Worm (Caenorhabditis elegans) whole organism, late embryonic: ENCODE measurements around the gene ZK1307.8.

Experiments
- C08G9.2 ChIP-seq: sonication (generic microtip); optimal IDR thresholded peaks from 2 replicates; lab custom pipeline; 2016; ENCODE audit warnings: mild to moderate bottlenecking, missing genetic modification characterization, moderate library complexity, missing compliant biosample characterization
- C38D4.7 ChIP-seq: fragments of 200-800 bp; sonication (Bioruptor generic); optimal IDR thresholded peaks from 2 replicates; lab custom pipeline; 2018; ENCODE audit warnings: mild to moderate bottlenecking, missing genetic modification characterization, moderate library complexity, missing compliant biosample characterization
- F13H6.1 ChIP-seq: sonication (generic microtip); optimal IDR thresholded peaks from 2 replicates; lab custom pipeline; 2016; ENCODE audit warnings: missing genetic modification characterization, missing compliant biosample characterization
- K09A11.1 ChIP-seq: sonication (generic microtip); optimal IDR thresholded peaks from 2 replicates; lab custom pipeline; 2017; ENCODE audit warnings: antibody characterized with exemption, mild to moderate bottlenecking, missing genetic modification characterization, missing compliant biosample characterization; ENCODE audit not compliant: insufficient read depth
- T23F11.4 ChIP-seq: fragments of 200-800 bp; sonication (Bioruptor generic); optimal IDR thresholded peaks from 2 replicates; lab custom pipeline; 2018; ENCODE audit warnings: mild to moderate bottlenecking, missing genetic modification characterization, missing compliant biosample characterization
- ahr-1 ChIP-seq: sonication (generic microtip); optimal IDR thresholded peaks from 2 replicates; lab custom pipeline; 2016; ENCODE audit warnings: missing genetic modification characterization, missing compliant biosample characterization
- ceh-14 ChIP-seq: sonication (generic microtip); optimal IDR thresholded peaks from 2 replicates; lab custom pipeline; 2016; ENCODE audit warnings: missing genotype, missing genetic modification characterization, missing compliant biosample characterization
- ceh-18 ChIP-seq: sonication (generic microtip); optimal IDR thresholded peaks from 2 replicates; lab custom pipeline; 2016; ENCODE audit warnings: missing genetic modification characterization, missing compliant biosample characterization
- ceh-19 ChIP-seq: fragments of 200-800 bp; sonication (Bioruptor generic); optimal IDR thresholded peaks from 2 replicates; lab custom pipeline; 2018; ENCODE audit warnings: mild to moderate bottlenecking, missing genetic modification characterization, missing compliant biosample characterization
- ceh-22 ChIP-seq: sonication (generic microtip); optimal IDR thresholded peaks from 2 replicates; lab custom pipeline; 2017; ENCODE audit warnings: missing biosample characterization, missing genetic modification characterization
- ceh-24 ChIP-seq: sonication (generic microtip); optimal IDR thresholded peaks from 2 replicates; lab custom pipeline; 2016; ENCODE audit warnings: mild to moderate bottlenecking, missing genetic modification characterization, missing compliant biosample characterization
- ceh-31 ChIP-seq: sonication (generic microtip); optimal IDR thresholded peaks from 2 replicates; lab custom pipeline; 2016; ENCODE audit warnings: missing genetic modification characterization, missing compliant biosample characterization
- ceh-34 ChIP-seq: sonication (generic microtip); optimal IDR thresholded peaks from 2 replicates; lab custom pipeline; 2016; ENCODE audit warnings: mild to moderate bottlenecking, missing genetic modification characterization, missing compliant biosample characterization
- ceh-48 ChIP-seq: sonication (generic microtip); optimal IDR thresholded peaks from 2 replicates; lab custom pipeline; 2016; ENCODE audit warnings: missing genetic modification characterization, inconsistent platforms, missing compliant biosample characterization
- ceh-6 ChIP-seq: fragments of 200-800 bp; sonication (Bioruptor generic); optimal IDR thresholded peaks from 2 replicates; lab custom pipeline; 2018; ENCODE audit warnings: mild to moderate bottlenecking, missing genetic modification characterization, missing compliant biosample characterization
- ceh-9 ChIP-seq: sonication (generic microtip); optimal IDR thresholded peaks from 2 replicates; lab custom pipeline; 2016; ENCODE audit warnings: mild to moderate bottlenecking, missing genetic modification characterization, inconsistent platforms, missing compliant biosample characterization
- dve-1 ChIP-seq: sonication (generic microtip); optimal IDR thresholded peaks from 2 replicates; lab custom pipeline; 2017; ENCODE audit warnings: antibody characterized with exemption, mild to moderate bottlenecking, missing genetic modification characterization, missing compliant biosample characterization
- elt-2 ChIP-seq: sonication (generic microtip); optimal IDR thresholded peaks from 2 replicates; lab custom pipeline; 2016; ENCODE audit warnings: missing genetic modification reagents, missing genetic modification characterization, missing compliant biosample characterization
- eyg-1 ChIP-seq: sonication (generic microtip); optimal IDR thresholded peaks from 2 replicates; lab custom pipeline; 2016; ENCODE audit warnings: missing genotype, missing genetic modification characterization, missing compliant biosample characterization
- fax-1 ChIP-seq: sonication (generic microtip); optimal IDR thresholded peaks from 2 replicates; lab custom pipeline; 2016; ENCODE audit warnings: missing genotype, missing genetic modification characterization, missing compliant biosample characterization
- fkh-6 ChIP-seq: sonication (generic microtip); optimal IDR thresholded peaks from 2 replicates; lab custom pipeline; 2016; ENCODE audit warnings: missing genetic modification characterization, missing compliant biosample characterization
- hlh-30 ChIP-seq: sonication (generic microtip); optimal IDR thresholded peaks from 2 replicates; lab custom pipeline; 2017; ENCODE audit warnings: antibody characterized with exemption, missing genetic modification characterization, missing compliant biosample characterization; ENCODE audit not compliant: insufficient read depth
- hlh-6 ChIP-seq: sonication (generic microtip); optimal IDR thresholded peaks from 2 replicates; lab custom pipeline; 2016; ENCODE audit warnings: missing genotype, missing genetic modification characterization, missing compliant biosample characterization
- hlh-8 ChIP-seq: sonication (generic microtip); optimal IDR thresholded peaks from 2 replicates; lab custom pipeline; 2016; ENCODE audit warnings: missing genotype, missing genetic modification characterization, missing compliant biosample characterization
- lin-11 ChIP-seq: fragments of 200-800 bp; sonication (Bioruptor generic); optimal IDR thresholded peaks from 2 replicates; lab custom pipeline; 2018; ENCODE audit warnings: mild to moderate bottlenecking, missing genetic modification characterization, missing compliant biosample characterization
- madf-2 ChIP-seq: sonication (generic microtip); optimal IDR thresholded peaks from 2 replicates; lab custom pipeline; 2017; ENCODE audit warnings: missing genetic modification characterization, missing compliant biosample characterization
- mec-3 ChIP-seq: sonication (generic microtip); optimal IDR thresholded peaks from 2 replicates; lab custom pipeline; 2016; ENCODE audit warnings: borderline replicate concordance, missing genetic modification characterization, missing compliant biosample characterization
- nhr-11 ChIP-seq: fragments of 150-350 bp; optimal IDR thresholded peaks from 2 replicates; lab custom pipeline; 2014; ENCODE audit warnings: missing biosample characterization, missing genetic modification characterization
- nhr-232 ChIP-seq: sonication (generic microtip); optimal IDR thresholded peaks from 2 replicates; lab custom pipeline; 2016; ENCODE audit warnings: missing genetic modification characterization, missing compliant biosample characterization
- npax-4 ChIP-seq: sonication (generic microtip); optimal IDR thresholded peaks from 2 replicates; lab custom pipeline; 2016; ENCODE audit warnings: missing genetic modification characterization, missing compliant biosample characterization
- odd-2 ChIP-seq: sonication (generic microtip); optimal IDR thresholded peaks from 2 replicates; lab custom pipeline; 2017; ENCODE audit warnings: antibody characterized with exemption, mild to moderate bottlenecking, missing genetic modification characterization, missing compliant biosample characterization
- pag-3 ChIP-seq: sonication (generic microtip); optimal IDR thresholded peaks from 2 replicates; lab custom pipeline; 2016; ENCODE audit warnings: missing compliant biosample characterization, missing genetic modification characterization, borderline replicate concordance
- pha-2 ChIP-seq: sonication (generic microtip); optimal IDR thresholded peaks from 2 replicates; lab custom pipeline; 2017; ENCODE audit warnings: mild to moderate bottlenecking, missing genetic modification characterization, missing compliant biosample characterization
- pha-4 ChIP-seq: fragments of 150-350 bp; optimal IDR thresholded peaks from 2 replicates; lab custom pipeline; 2018; ENCODE audit warnings: missing biosample characterization, missing genetic modification reagents, missing genetic modification characterization
- pqm-1 ChIP-seq: sonication (generic microtip); optimal IDR thresholded peaks from 2 replicates; lab custom pipeline; 2016; ENCODE audit warnings: missing genetic modification characterization, missing compliant biosample characterization
- pros-1 ChIP-seq: fragments of 150-350 bp; optimal IDR thresholded peaks from 2 replicates; lab custom pipeline; 2014; ENCODE audit warnings: missing biosample characterization, missing genetic modification reagents, missing genetic modification characterization
- rnt-1 ChIP-seq: sonication (generic microtip); optimal IDR thresholded peaks from 2 replicates; lab custom pipeline; 2016; ENCODE audit warnings: missing genetic modification characterization, missing compliant biosample characterization
- tbx-7 ChIP-seq: sonication (generic microtip); optimal IDR thresholded peaks from 2 replicates; lab custom pipeline; 2016; ENCODE audit warnings: missing genotype, missing genetic modification characterization, missing compliant biosample characterization
- unc-42 ChIP-seq: sonication (generic microtip); optimal IDR thresholded peaks from 2 replicates; lab custom pipeline; 2016; ENCODE audit warnings: missing genotype, missing genetic modification characterization, missing compliant biosample characterization
- unc-55 ChIP-seq: sonication (generic microtip); optimal IDR thresholded peaks from 2 replicates; lab custom pipeline; 2017; ENCODE audit warnings: missing biosample characterization, missing genetic modification reagents, missing genetic modification characterization
- zip-5 ChIP-seq: sonication (generic microtip); optimal IDR thresholded peaks from 2 replicates; lab custom pipeline; 2016; ENCODE audit warnings: missing genetic modification characterization, missing compliant biosample characterization
- ztf-16 ChIP-seq: sonication (generic microtip); optimal IDR thresholded peaks from 2 replicates; lab custom pipeline; 2017; ENCODE audit warnings: missing genetic modification characterization, missing compliant biosample characterization

ZK1307.8 gene

ce11 chrII:9603419-9603818 is 21.0 kb upstream of the ZK1307.8 start (continued):
- peak; percentile 41 for TF ChIP-seq pros-1 (tag; lab: Kevin White, UChicago)
- TF ChIP-seq eyg-1 (tag; lab: Kevin White, UChicago), result no peak
- no peak for TF ChIP-seq fax-1 (tag; lab: Kevin White, UChicago)
- no peak for TF ChIP-seq hlh-6 (tag; lab: Kevin White, UChicago)
- TF ChIP-seq odd-2 (tag; lab: Kevin White, UChicago), result no peak
- no peak for TF ChIP-seq C38D4.7 (GFP tag; lab: Kevin White, UChicago)
- peak; percentile 84 for TF ChIP-seq ceh-18
- no peak for TF ChIP-seq ceh-19 (GFP tag; lab: Kevin White, UChicago)
- no peak for TF ChIP-seq mec-3 (tag; lab: Kevin White, UChicago)
- no peak for TF ChIP-seq C08G9.2 (tag; lab: Kevin White, UChicago)
- no peak for TF ChIP-seq npax-4 (tag; lab: Kevin White, UChicago)
- TF ChIP-seq nhr-232, result no peak
- TF ChIP-seq fkh-6 (tag; lab: Kevin White, UChicago), result no peak
- TF ChIP-seq lin-11 (tag; lab: Kevin White, UChicago), result no peak
- TF ChIP-seq ceh-48 (tag; lab: Kevin White, UChicago), result no peak
- TF ChIP-seq, all 69 proteins: peak for 16

- TF ChIP-seq ceh-48 (tag; lab: Kevin White, UChicago), result no peak
- TF ChIP-seq F13H6.1 (tag; lab: Kevin White, UChicago), result no peak
- TF ChIP-seq ceh-31 (tag; lab: Kevin White, UChicago), result no peak
- TF ChIP-seq ceh-18, result no peak
- TF ChIP-seq pqm-1 (tag; lab: Kevin White, UChicago), result no peak
- no peak for TF ChIP-seq hlh-8 (tag; lab: Kevin White, UChicago)
- no peak for TF ChIP-seq ztf-16 (tag; lab: Kevin White, UChicago)
Measured at ce11 chrII:9604063-9604462, 20.4 kb upstream of the ZK1307.8 start.

- TF ChIP-seq ceh-9 (tag; lab: Kevin White, UChicago), result no peak
- no peak for TF ChIP-seq fkh-6 (tag; lab: Kevin White, UChicago)
- no peak for TF ChIP-seq nhr-11
- no peak for TF ChIP-seq tbx-7 (tag; lab: Kevin White, UChicago)
- TF ChIP-seq ceh-24, result no peak
- TF ChIP-seq zip-5 (tag; lab: Kevin White, UChicago), result no peak
- no peak for TF ChIP-seq K09A11.1
- no peak for TF ChIP-seq pha-2 (tag; lab: Kevin White, UChicago)
- no peak for TF ChIP-seq hlh-8 (tag; lab: Kevin White, UChicago)
- no peak for TF ChIP-seq madf-2 (tag; lab: Kevin White, UChicago)
- no peak for TF ChIP-seq F13H6.1 (tag; lab: Kevin White, UChicago)
- TF ChIP-seq pha-4 (tag; lab: Kevin White, UChicago), result no peak
- no peak for TF ChIP-seq ceh-6 (GFP tag; lab: Kevin White, UChicago)
- TF ChIP-seq elt-2 (tag; lab: Kevin White, UChicago), result no peak
- no peak for TF ChIP-seq ceh-31 (tag; lab: Kevin White, UChicago)
- TF ChIP-seq unc-42, result no peak
Measured at ce11 chrII:9604685-9605084, 19.7 kb upstream of the ZK1307.8 start.

ce11 chrII:9605336-9605735 is 19.1 kb upstream of the ZK1307.8 start, which contains the start of gene nhr-19:
Gene nhr-19, minus strand, starts transcription at chrII:9605526.
- TF ChIP-seq lin-11 (tag; lab: Kevin White, UChicago) (no peak), hlh-30 (no peak), ceh-22 (tag; lab: Kevin White, UChicago) (no peak), elt-2 (tag; lab: Kevin White, UChicago) (no peak), ztf-16 (tag; lab: Kevin White, UChicago) (no peak), ceh-14 (tag; lab: Kevin White, UChicago) (no peak), ahr-1 (no peak), pag-3 (tag; lab: Kevin White, UChicago) (no peak), nhr-232 (no peak), ceh-18 (no peak), dve-1 (tag; lab: Kevin White, UChicago) (no peak), T23F11.4 (GFP tag; lab: Kevin White, UChicago) (no peak), rnt-1 (tag; lab: Kevin White, UChicago) (no peak), pqm-1 (tag; lab: Kevin White, UChicago) (no peak), unc-55 (GFP tag; lab: Kevin White, UChicago) (no peak), pha-4 (tag; lab: Kevin White, UChicago) (no peak), pha-2 (tag; lab: Kevin White, UChicago) (no peak), ceh-34 (no peak), madf-2 (tag; lab: Kevin White, UChicago) (no peak)
- TF ChIP-seq, all 69 proteins: peak for 0
